Fruit fly (Drosophila melanogaster): ENCODE results near the gene CG17325.
A peak's percentile ranks its signal among the peaks of the same experiment; 100 is the strongest.

CG17325 gene

dm6 chr2L:18834525-18834924 lies 22.1 kb downstream of the CG17325 start:
- TF ChIP-seq CG14711 (tag; optimal IDR thresholded peaks at IDR 0.05) (no peak), Crg-1 (GFP tag; optimal IDR thresholded peaks at IDR 0.05) (no peak), pad (GFP tag; optimal IDR thresholded peaks at IDR 0.05) (no peak), CG12768 (GFP tag; optimal IDR thresholded peaks at IDR 0.05) (no peak), CG5204 (GFP tag; optimal IDR thresholded peaks at IDR 0.05) (no peak), tj (GFP tag; optimal IDR thresholded peaks at IDR 0.05) (no peak), Clk (GFP tag; optimal IDR thresholded peaks at IDR 0.05) (no peak)

- TF ChIP-seq CG11617 (GFP tag; optimal IDR thresholded peaks at IDR 0.05) = peak; percentile 81
- peak; percentile 92 for TF ChIP-seq Hr96 (GFP tag; optimal IDR thresholded peaks at IDR 0.05)
- peak; percentile 95 for TF ChIP-seq CG1620 (GFP tag; optimal IDR thresholded peaks at IDR 0.05)
- TF ChIP-seq pad (GFP tag; optimal IDR thresholded peaks at IDR 0.05) = peak; percentile 84
- peak; percentile 69 for TF ChIP-seq CG7045 (GFP tag; optimal IDR thresholded peaks at IDR 0.05)
- peak; percentile 73 for TF ChIP-seq bab1 (GFP tag; optimal IDR thresholded peaks at IDR 0.05)
- peak; percentile 85 for TF ChIP-seq CG5204 (GFP tag; optimal IDR thresholded peaks at IDR 0.05)
- peak; percentile 92 for TF ChIP-seq Mnt (GFP tag; optimal IDR thresholded peaks at IDR 0.05)
- peak; percentile 88 for TF ChIP-seq toe (GFP tag; optimal IDR thresholded peaks at IDR 0.05)
- TF ChIP-seq cnc (optimal IDR thresholded peaks at IDR 0.05) = no peak
- peak; percentile 95 for TF ChIP-seq Crg-1 (GFP tag; optimal IDR thresholded peaks at IDR 0.05)
- peak; percentile 51 for TF ChIP-seq tj (GFP tag; optimal IDR thresholded peaks at IDR 0.05)
- TF ChIP-seq Clk (GFP tag; optimal IDR thresholded peaks at IDR 0.05) = peak; percentile 84
- peak; percentile 71 for TF ChIP-seq cic (GFP tag; optimal IDR thresholded peaks at IDR 0.05)
- TF ChIP-seq ovo (GFP tag; optimal IDR thresholded peaks at IDR 0.05) = peak; percentile 79
- peak; percentile 74 for TF ChIP-seq CG14711 (tag; optimal IDR thresholded peaks at IDR 0.05)
- TF ChIP-seq CG7101 (tag; optimal IDR thresholded peaks at IDR 0.05) = peak; percentile 88
- TF ChIP-seq CG33017 (tag; optimal IDR thresholded peaks at IDR 0.05) = peak; percentile 66
- peak; percentile 84 for TF ChIP-seq CG12768 (GFP tag; optimal IDR thresholded peaks at IDR 0.05)
- no peak for TF ChIP-seq kay (GFP tag; ENCODE audit: borderline replicate concordance)
These were observed 26.9 kb downstream of the CG17325 start, which contains the start of gene CG10600 for dm6 chr2L:18839143-18839872. TSS of gene CG10600 (minus strand) at chr2L:18839679.

DNA sequence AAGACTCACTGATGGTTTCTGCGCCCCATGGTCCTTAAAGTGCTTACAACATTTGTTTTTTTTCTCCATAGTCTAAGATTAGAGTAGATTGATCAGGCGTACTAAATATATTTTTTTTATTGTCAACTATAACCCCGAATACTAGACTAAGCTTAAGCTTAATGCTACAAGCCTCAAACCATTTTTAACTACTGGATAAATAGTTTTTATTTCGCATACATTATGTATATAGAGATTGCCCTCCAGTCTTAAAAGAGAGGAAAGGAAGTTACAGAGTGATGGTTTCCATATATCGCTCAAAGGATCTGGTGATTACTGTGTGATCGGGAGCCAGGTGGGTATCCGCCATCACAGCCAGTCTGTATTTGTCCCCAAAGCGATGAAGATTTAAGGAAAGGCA lies 28.8 kb downstream of the CG17325 start, which contains the start of gene CG31752:
Gene CG31752 (minus strand): TSS at position 101 of the 400 bp plus-strand sequence.
- no peak for TF ChIP-seq pad (GFP tag; optimal IDR thresholded peaks at IDR 0.05)
- no peak for TF ChIP-seq CG1620 (GFP tag; optimal IDR thresholded peaks at IDR 0.05)

DNA sequence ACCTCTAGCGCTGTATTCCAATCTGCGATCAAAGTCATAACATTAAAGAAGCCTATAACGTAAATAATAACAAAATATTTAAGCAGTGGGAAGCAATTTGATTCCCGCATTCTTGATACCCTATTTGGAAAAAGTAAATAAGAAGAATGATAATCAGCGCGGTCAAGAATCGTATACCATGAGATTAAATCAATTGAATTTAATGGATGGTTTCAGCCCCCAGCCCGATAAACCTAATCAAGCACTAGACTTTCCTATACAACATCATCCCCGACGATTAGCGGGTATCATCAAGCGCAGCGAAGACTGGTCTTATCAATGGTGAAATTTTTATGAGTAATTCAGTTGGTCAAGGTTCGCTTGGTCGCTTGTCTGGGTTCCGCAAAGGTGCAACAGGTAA lies 31.1 kb downstream of the CG17325 start:
- TF ChIP-seq cnc (optimal IDR thresholded peaks at IDR 0.05) = no peak
- TF ChIP-seq Crg-1 (GFP tag; optimal IDR thresholded peaks at IDR 0.05) = no peak
- no peak for TF ChIP-seq ovo (GFP tag; optimal IDR thresholded peaks at IDR 0.05)
- TF ChIP-seq Mnt (GFP tag; optimal IDR thresholded peaks at IDR 0.05) = no peak
- TF ChIP-seq CG14711 (tag; optimal IDR thresholded peaks at IDR 0.05) = no peak
- no peak for TF ChIP-seq Clk (GFP tag; optimal IDR thresholded peaks at IDR 0.05)
- no peak for TF ChIP-seq bab1 (GFP tag; optimal IDR thresholded peaks at IDR 0.05)
- TF ChIP-seq pad (GFP tag; optimal IDR thresholded peaks at IDR 0.05) = no peak
- TF ChIP-seq kay (GFP tag; ENCODE audit: borderline replicate concordance) = no peak
- no peak for TF ChIP-seq CG12768 (GFP tag; optimal IDR thresholded peaks at IDR 0.05)
- no peak for TF ChIP-seq CG11617 (GFP tag; optimal IDR thresholded peaks at IDR 0.05)
- no peak for TF ChIP-seq CG5204 (GFP tag; optimal IDR thresholded peaks at IDR 0.05)
- TF ChIP-seq Hr96 (GFP tag; optimal IDR thresholded peaks at IDR 0.05) = no peak
- TF ChIP-seq cic (GFP tag; optimal IDR thresholded peaks at IDR 0.05) = no peak

DNA sequence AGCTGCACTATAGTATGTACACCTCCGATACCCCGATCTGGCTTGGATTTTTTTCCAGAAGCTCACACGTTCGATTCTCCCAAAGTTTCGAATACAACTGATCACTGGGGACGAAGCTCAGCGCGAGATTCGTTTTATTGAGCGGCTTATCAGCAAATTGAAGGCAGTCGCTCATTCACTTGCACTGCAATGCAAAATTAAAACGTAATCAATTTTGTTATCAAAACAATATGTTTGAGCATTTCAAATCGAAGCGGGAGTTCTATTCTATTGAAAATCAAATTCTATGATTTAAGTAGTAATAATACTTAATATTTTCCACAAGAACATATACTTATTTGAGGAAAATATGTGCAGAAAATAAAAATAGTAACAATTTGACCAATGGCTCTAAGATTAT lies 32.0 kb downstream of the CG17325 start, which contains the start of gene CG33120:
Gene CG33120 (minus strand): TSS at position 101 of the 400 bp plus-strand sequence.
- TF ChIP-seq tj (GFP tag; optimal IDR thresholded peaks at IDR 0.05) = peak; percentile 61
- TF ChIP-seq Crg-1 (GFP tag; optimal IDR thresholded peaks at IDR 0.05) = no peak

- TF ChIP-seq CG14711 (tag; optimal IDR thresholded peaks at IDR 0.05) = no peak
- no peak for TF ChIP-seq Crg-1 (GFP tag; optimal IDR thresholded peaks at IDR 0.05)
- TF ChIP-seq CG33017 (tag; optimal IDR thresholded peaks at IDR 0.05) = no peak
- no peak for TF ChIP-seq kay (GFP tag; ENCODE audit: borderline replicate concordance)
- no peak for TF ChIP-seq CG7101 (tag; optimal IDR thresholded peaks at IDR 0.05)
- TF ChIP-seq cnc (optimal IDR thresholded peaks at IDR 0.05) = no peak
- TF ChIP-seq cic (GFP tag; optimal IDR thresholded peaks at IDR 0.05) = no peak
- TF ChIP-seq pad (GFP tag; optimal IDR thresholded peaks at IDR 0.05) = no peak
- no peak for TF ChIP-seq Mnt (GFP tag; optimal IDR thresholded peaks at IDR 0.05)
- no peak for TF ChIP-seq CG12768 (GFP tag; optimal IDR thresholded peaks at IDR 0.05)
- TF ChIP-seq bab1 (GFP tag; optimal IDR thresholded peaks at IDR 0.05) = no peak
- TF ChIP-seq CG5204 (GFP tag; optimal IDR thresholded peaks at IDR 0.05) = no peak
- TF ChIP-seq CG7045 (GFP tag; optimal IDR thresholded peaks at IDR 0.05) = no peak
- no peak for TF ChIP-seq CG11617 (GFP tag; optimal IDR thresholded peaks at IDR 0.05)
- TF ChIP-seq Hr96 (GFP tag; optimal IDR thresholded peaks at IDR 0.05) = no peak
- no peak for TF ChIP-seq Clk (GFP tag; optimal IDR thresholded peaks at IDR 0.05)
- TF ChIP-seq tj (GFP tag; optimal IDR thresholded peaks at IDR 0.05) = no peak
These were observed 32.6 kb downstream of the CG17325 start, which contains the start of gene CG17321 for dm6 chr2L:18844917-18845509. TSS of gene CG17321 (plus strand) at chr2L:18845184.

Measured in whole organism, adult.